Worm (Caenorhabditis elegans): ENCODE measurements around the gene vps-24.

ce11 chrII:4953289-4953688 lies 40.5 kb upstream of the vps-24 start, which contains the start of gene ndx-3:
- TF ChIP-seq nhr-237 (tag; optimal IDR thresholded peaks at IDR 0.05) (no peak), egl-5 (tag; optimal IDR thresholded peaks at IDR 0.05) (no peak), nhr-76 (tag; optimal IDR thresholded peaks at IDR 0.05) (no peak), fos-1 (tag; optimal IDR thresholded peaks at IDR 0.05) (no peak), snpc-4 (tag; optimal IDR thresholded peaks at IDR 0.05) (no peak), lin-39 (tag; optimal IDR thresholded peaks at IDR 0.05) (no peak), nhr-11 (tag; optimal IDR thresholded peaks at IDR 0.05) (no peak), nhr-28 (tag; optimal IDR thresholded peaks at IDR 0.05) (no peak)
